Worm (Caenorhabditis elegans): ENCODE data around the gene mrpl-22.

DNA sequence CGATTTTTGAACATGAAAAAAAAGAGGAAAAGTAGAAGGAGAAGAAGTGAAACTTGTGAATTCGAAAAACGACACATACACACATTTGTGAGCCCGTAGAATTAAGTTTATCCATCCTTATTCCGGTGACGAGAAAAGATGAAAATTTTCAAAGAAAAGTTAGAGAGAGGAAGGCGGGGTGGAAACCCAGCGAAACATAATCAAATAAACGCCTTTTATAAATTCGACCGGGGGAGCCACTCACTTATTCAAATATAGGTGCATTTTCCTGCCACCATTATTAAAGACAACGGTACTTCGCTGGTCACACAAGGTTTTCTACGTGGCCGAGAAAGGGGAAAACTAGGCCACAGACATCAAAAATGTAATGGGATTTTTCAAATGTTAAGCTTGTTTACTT is 31.8 kb upstream of the mrpl-22 start:
- TF ChIP-seq nhr-10 (tag; optimal IDR thresholded peaks at IDR 0.05) (no peak), unc-62 (GFP tag; optimal IDR thresholded peaks at IDR 0.05) (no peak)
